Fruit fly (Drosophila melanogaster) whole organism, embryonic: ENCODE measurements around the gene sac.

ENCODE experiments used
- Bgb ChIP-seq: fragments of 200-800 bp; sonication (Bioruptor generic); IDR thresholded peaks from 2 replicates; pipeline ENCODE4 v1.3.6; 2022; ENCODE audit warnings: missing biosample characterization, missing genetic modification characterization; ENCODE audit not compliant: partially characterized antibody
- CG12071 ChIP-seq: fragments of 200-800 bp; sonication (Bioruptor generic); optimal IDR thresholded peaks from 3 replicates; lab custom pipeline; 2018; ENCODE audit warnings: missing biosample characterization, mild to moderate bottlenecking, missing genetic modification characterization
- CG13296 ChIP-seq: fragments of 200-800 bp; sonication (Bioruptor generic); optimal IDR thresholded peaks from 3 replicates; lab custom pipeline; 2018; ENCODE audit warnings: missing biosample characterization, mild to moderate bottlenecking, missing genetic modification characterization
- CG14860 ChIP-seq: fragments of 200-800 bp; sonication (Bioruptor generic); IDR thresholded peaks from 3 replicates; pipeline ENCODE4 v1.3.6; 2022; ENCODE audit warnings: missing biosample characterization, missing genetic modification characterization; ENCODE audit not compliant: partially characterized antibody
- CG15601 ChIP-seq: fragments of 200-800 bp; sonication (Bioruptor generic); optimal IDR thresholded peaks from 3 replicates; lab custom pipeline; 2019; ENCODE audit warnings: missing biosample characterization, mild to moderate bottlenecking, missing genetic modification characterization, moderate library complexity
- CG17186 ChIP-seq: fragments of 200-800 bp; sonication (Bioruptor generic); optimal IDR thresholded peaks from 3 replicates; lab custom pipeline; 2017; ENCODE audit warnings: missing biosample characterization, missing genetic modification reagents, missing genetic modification characterization
- CG2116 ChIP-seq: fragments of 200-800 bp; sonication (Bioruptor generic); optimal IDR thresholded peaks from 3 replicates; lab custom pipeline; 2018; ENCODE audit warnings: missing biosample characterization, mild to moderate bottlenecking, missing genetic modification characterization
- CG2889 ChIP-seq: fragments of 200-800 bp; sonication (Bioruptor generic); IDR thresholded peaks from 3 replicates; pipeline ENCODE4 v1.3.6; 2022; ENCODE audit warnings: missing biosample characterization, missing genetic modification characterization
- CG31388 ChIP-seq: fragments of 200-800 bp; sonication (Bioruptor generic); optimal IDR thresholded peaks from 2 replicates; lab custom pipeline; 2016; ENCODE audit warnings: missing biosample characterization, missing genetic modification characterization
- CG42726 ChIP-seq: fragments of 200-800 bp; sonication (Bioruptor generic); IDR thresholded peaks from 2 replicates; pipeline ENCODE4 v1.3.6; 2022; ENCODE audit warnings: missing biosample characterization, missing genetic modification characterization; ENCODE audit not compliant: partially characterized antibody
- CG4854 ChIP-seq: fragments of 200-800 bp; sonication (Bioruptor generic); optimal IDR thresholded peaks from 2 replicates; lab custom pipeline; 2016; ENCODE audit warnings: missing biosample characterization, missing genetic modification characterization, inconsistent platforms
- CG6689 ChIP-seq: fragments of 200-800 bp; sonication (Bioruptor generic); IDR thresholded peaks from 2 replicates; pipeline ENCODE4 v1.3.6; 2022; ENCODE audit warnings: missing biosample characterization, missing genetic modification characterization
- CG6791 ChIP-seq: fragments of 200-800 bp; sonication (Bioruptor generic); IDR thresholded peaks from 3 replicates; pipeline ENCODE4 v1.3.6; 2022; ENCODE audit warnings: missing biosample characterization, missing genetic modification characterization; ENCODE audit not compliant: partially characterized antibody
- CG6854 ChIP-seq: fragments of 200-800 bp; sonication (Bioruptor generic); optimal IDR thresholded peaks from 3 replicates; lab custom pipeline; 2017; ENCODE audit warnings: missing biosample characterization, mild to moderate bottlenecking, missing genetic modification characterization
- CG7928 ChIP-seq: fragments of 200-800 bp; sonication (Bioruptor generic); optimal IDR thresholded peaks from 2 replicates; lab custom pipeline; 2017; ENCODE audit warnings: missing biosample characterization, mild to moderate bottlenecking, missing genetic modification characterization
- CG8281 ChIP-seq: fragments of 200-800 bp; sonication (Bioruptor generic); optimal IDR thresholded peaks from 2 replicates; lab custom pipeline; 2018; ENCODE audit warnings: missing biosample characterization, mild to moderate bottlenecking, missing genetic modification characterization, moderate library complexity
- CG9215 ChIP-seq: fragments of 200-800 bp; sonication (Bioruptor generic); IDR thresholded peaks from 2 replicates; pipeline ENCODE4 v1.3.6; 2022; ENCODE audit warnings: missing biosample characterization, missing genetic modification characterization
- Dek ChIP-seq: fragments of 200-800 bp; sonication (Bioruptor generic); optimal IDR thresholded peaks from 3 replicates; lab custom pipeline; 2019; ENCODE audit warnings: missing biosample characterization, mild to moderate bottlenecking, missing genetic modification characterization, moderate library complexity
- Ets97D ChIP-seq: fragments of 200-800 bp; sonication (Bioruptor generic); optimal IDR thresholded peaks from 3 replicates; lab custom pipeline; 2016; ENCODE audit warnings: missing biosample characterization, missing genetic modification characterization
- Hsf ChIP-seq: fragments of 200-800 bp; sonication (Bioruptor generic); optimal IDR thresholded peaks from 3 replicates; lab custom pipeline; 2016; ENCODE audit warnings: missing biosample characterization, missing genetic modification characterization
- MESR4 ChIP-seq: fragments of 200-800 bp; sonication (Bioruptor generic); optimal IDR thresholded peaks from 2 replicates; lab custom pipeline; 2018; ENCODE audit warnings: missing biosample characterization, mild to moderate bottlenecking, missing genetic modification characterization, moderate library complexity
- Oaz ChIP-seq: fragments of 200-800 bp; sonication (Bioruptor generic); IDR thresholded peaks from 2 replicates; pipeline ENCODE4 v1.3.6; 2022; ENCODE audit warnings: missing biosample characterization, missing genetic modification characterization
- Opbp ChIP-seq: fragments of 200-800 bp; sonication (Bioruptor generic); IDR thresholded peaks from 3 replicates; pipeline ENCODE4 v1.3.6; 2022; ENCODE audit warnings: missing biosample characterization, missing genetic modification characterization; ENCODE audit not compliant: partially characterized antibody
- Poxn ChIP-seq: fragments of 200-800 bp; sonication (Bioruptor generic); IDR thresholded peaks from 2 replicates; pipeline ENCODE4 v1.3.6; 2022; ENCODE audit warnings: missing biosample characterization, missing genetic modification characterization
- Rfx ChIP-seq: fragments of 200-800 bp; sonication (Bioruptor generic); IDR thresholded peaks from 2 replicates; pipeline ENCODE4 v1.3.6; 2022; ENCODE audit warnings: missing biosample characterization, missing genetic modification characterization
- Six4 ChIP-seq: fragments of 200-800 bp; sonication (Bioruptor generic); optimal IDR thresholded peaks from 2 replicates; lab custom pipeline; 2016; ENCODE audit warnings: missing biosample characterization, missing genetic modification characterization
- Sry-β ChIP-seq: fragments of 200-800 bp; sonication (Bioruptor generic); optimal IDR thresholded peaks from 2 replicates; lab custom pipeline; 2018; ENCODE audit warnings: missing biosample characterization, mild to moderate bottlenecking, missing genetic modification characterization, moderate library complexity
- Xbp1 ChIP-seq: fragments of 200-800 bp; sonication (Bioruptor generic); optimal IDR thresholded peaks from 3 replicates; lab custom pipeline; 2016; ENCODE audit warnings: missing biosample characterization, mild to moderate bottlenecking, missing genetic modification characterization
- bbx ChIP-seq: fragments of 200-800 bp; sonication (Bioruptor generic); IDR thresholded peaks from 2 replicates; pipeline ENCODE4 v1.3.6; 2022; ENCODE audit warnings: missing biosample characterization, missing genetic modification characterization; ENCODE audit not compliant: partially characterized antibody
- ci ChIP-seq: fragments of 200-800 bp; sonication (Bioruptor generic); IDR thresholded peaks from 3 replicates; pipeline ENCODE4 v1.3.6; 2022; ENCODE audit warnings: missing biosample characterization, missing genetic modification characterization
- eve ChIP-seq, 2 experiments: fragments of >200 bp; optimal IDR thresholded peaks; 2 replicates each; lab custom pipeline; 2017; ENCODE audit warnings: missing biosample characterization in 2 of 2, missing genetic modification characterization in 2 of 2
- ftz-f1 ChIP-seq: fragments of 200-800 bp; sonication (Bioruptor generic); optimal IDR thresholded peaks from 2 replicates; lab custom pipeline; 2016; ENCODE audit warnings: missing biosample characterization, missing genetic modification characterization
- her ChIP-seq: fragments of 200-800 bp; sonication (Bioruptor generic); optimal IDR thresholded peaks from 2 replicates; lab custom pipeline; 2016; ENCODE audit warnings: missing biosample characterization, missing genetic modification characterization
- ind ChIP-seq: fragments of 200-800 bp; sonication (Bioruptor generic); optimal IDR thresholded peaks from 3 replicates; lab custom pipeline; 2016; ENCODE audit warnings: missing biosample characterization, missing genetic modification characterization
- kah ChIP-seq: fragments of 200-800 bp; sonication (Bioruptor generic); optimal IDR thresholded peaks from 2 replicates; lab custom pipeline; 2018; ENCODE audit warnings: missing biosample characterization, mild to moderate bottlenecking, missing genetic modification characterization
- klu ChIP-seq: fragments of 200-800 bp; sonication (Bioruptor generic); IDR thresholded peaks from 2 replicates; pipeline ENCODE4 v1.3.6; 2022; ENCODE audit warnings: missing biosample characterization, missing genetic modification characterization
- mam ChIP-seq: fragments of 200-800 bp; sonication (Bioruptor generic); optimal IDR thresholded peaks from 3 replicates; lab custom pipeline; 2016; ENCODE audit warnings: missing biosample characterization, missing genetic modification characterization
- nerfin-1 ChIP-seq: fragments of 200-800 bp; sonication (Bioruptor generic); optimal IDR thresholded peaks from 3 replicates; lab custom pipeline; 2019; ENCODE audit warnings: missing biosample characterization, mild to moderate bottlenecking, missing genetic modification characterization, moderate library complexity
- nmo ChIP-seq: fragments of 200-800 bp; sonication (Bioruptor generic); optimal IDR thresholded peaks from 2 replicates; lab custom pipeline; 2018; ENCODE audit warnings: missing biosample characterization, mild to moderate bottlenecking, missing genetic modification characterization, moderate library complexity
- p53 ChIP-seq: fragments of 200-800 bp; sonication (Bioruptor generic); optimal IDR thresholded peaks from 2 replicates; lab custom pipeline; 2016; ENCODE audit warnings: missing biosample characterization, missing genetic modification characterization
- pum ChIP-seq: fragments of 200-800 bp; sonication (Bioruptor generic); optimal IDR thresholded peaks from 2 replicates; lab custom pipeline; 2016; ENCODE audit warnings: missing biosample characterization, missing genetic modification characterization
- ro ChIP-seq: fragments of 200-800 bp; sonication (Bioruptor generic); IDR thresholded peaks from 2 replicates; pipeline ENCODE4 v1.3.6; 2022; ENCODE audit warnings: missing biosample characterization, missing genetic modification characterization
- run ChIP-seq: fragments of 200-800 bp; sonication (Bioruptor generic); optimal IDR thresholded peaks from 3 replicates; lab custom pipeline; 2018; ENCODE audit warnings: missing biosample characterization, mild to moderate bottlenecking, missing genetic modification characterization
- salm ChIP-seq: fragments of 200-800 bp; sonication (Bioruptor generic); optimal IDR thresholded peaks from 2 replicates; lab custom pipeline; 2018; ENCODE audit warnings: missing biosample characterization, mild to moderate bottlenecking, missing genetic modification characterization
- slou ChIP-seq: fragments of 200-800 bp; sonication (Bioruptor generic); optimal IDR thresholded peaks from 3 replicates; lab custom pipeline; 2016; ENCODE audit warnings: missing biosample characterization, missing genetic modification characterization
- stwl ChIP-seq: fragments of 200-800 bp; sonication (Bioruptor generic); optimal IDR thresholded peaks from 3 replicates; lab custom pipeline; 2018; ENCODE audit warnings: missing biosample characterization, mild to moderate bottlenecking, missing genetic modification characterization, moderate library complexity
- tin ChIP-seq: fragments of 200-800 bp; sonication (Bioruptor generic); optimal IDR thresholded peaks from 3 replicates; lab custom pipeline; 2016; ENCODE audit warnings: missing biosample characterization, missing genetic modification characterization
- tio ChIP-seq: fragments of 200-800 bp; sonication (Bioruptor generic); optimal IDR thresholded peaks from 2 replicates; lab custom pipeline; 2017; ENCODE audit warnings: missing biosample characterization, missing genetic modification characterization, inconsistent platforms
- usp ChIP-seq: fragments of >200 bp; optimal IDR thresholded peaks from 2 replicates; lab custom pipeline; 2017; ENCODE audit warnings: missing biosample characterization, missing genetic modification characterization
- wor ChIP-seq: fragments of 200-800 bp; sonication (Bioruptor generic); IDR thresholded peaks from 2 replicates; pipeline ENCODE4 v1.3.6; 2022; ENCODE audit warnings: missing biosample characterization, missing genetic modification characterization

The sac gene

DNA sequence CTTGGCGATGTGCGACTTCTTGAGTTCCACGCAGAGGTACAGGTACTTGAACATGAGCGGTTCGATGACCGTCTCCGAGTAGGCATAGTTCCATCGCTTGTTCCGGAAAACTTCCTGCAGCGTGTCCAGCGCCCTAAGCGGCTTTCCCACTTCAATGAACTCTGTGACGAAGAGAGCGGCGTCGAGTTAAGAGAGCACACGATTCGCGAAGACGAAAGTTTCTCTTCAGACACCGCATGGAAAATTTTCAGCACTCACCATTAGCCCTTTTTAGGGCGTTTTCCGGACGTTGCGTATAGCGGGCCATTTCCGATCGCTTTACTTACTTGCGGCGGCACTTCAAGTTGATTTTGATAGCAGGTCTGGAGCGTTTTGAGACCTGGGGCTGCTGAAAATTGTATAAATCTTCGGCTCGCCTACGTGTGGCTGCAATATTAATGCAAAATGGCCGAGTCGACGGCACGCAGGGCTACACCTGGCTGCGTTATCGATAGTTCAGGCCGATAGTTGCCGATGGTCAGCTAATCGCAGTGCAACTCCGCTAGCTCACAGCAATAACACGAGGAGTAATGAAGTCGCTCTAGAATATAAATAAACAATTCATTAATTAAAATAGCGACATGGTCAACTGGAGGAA, 47.1 kb upstream of the sac start, which contains the start of the genes eIF3a and CG1074 (continued):
- TF ChIP-seq tio (GFP tag; lab: Kevin White, UChicago): no peak
- peak; percentile 100 for TF ChIP-seq CG2116 (GFP tag; lab: Kevin White, UChicago)
- peak; percentile 16 for TF ChIP-seq ind (GFP tag; lab: Kevin White, UChicago)
- no peak for TF ChIP-seq Poxn (GFP tag; lab: Robert Waterston, UW)
- peak; percentile 99 for TF ChIP-seq bbx (GFP tag; lab: Robert Waterston, UW)
- TF ChIP-seq CG13296 (GFP tag; lab: Kevin White, UChicago): peak; percentile 82
- no peak for TF ChIP-seq CG8281 (tag; lab: Kevin White, UChicago)
- peak; percentile 98 for TF ChIP-seq CG6791
- TF ChIP-seq Opbp: peak; percentile 99
- TF ChIP-seq CG6854: peak; percentile 11
- TF ChIP-seq Dek (tag; lab: Kevin White, UChicago): no peak
- TF ChIP-seq tin (GFP tag; lab: Kevin White, UChicago): peak; percentile 64
- TF ChIP-seq Ets97D (GFP tag; lab: Kevin White, UChicago): peak; percentile 97
- TF ChIP-seq slou (GFP tag; lab: Kevin White, UChicago): peak; percentile 6
- no peak for TF ChIP-seq CG9215 (GFP tag; lab: Robert Waterston, UW)
- peak; percentile 37; the same call in 1 of the 2 replicates for TF ChIP-seq Oaz
- peak; percentile 90 for TF ChIP-seq CG17186 (GFP tag; lab: Kevin White, UChicago)
- no peak for TF ChIP-seq CG12071
- TF ChIP-seq CG42726 (GFP tag; lab: Robert Waterston, UW): peak; percentile 98
- TF ChIP-seq kah: peak; percentile 51
- TF ChIP-seq wor: no peak
- TF ChIP-seq mam (GFP tag; lab: Kevin White, UChicago): peak; percentile 61
- TF ChIP-seq run (tag; lab: Kevin White, UChicago): peak; percentile 12
- TF ChIP-seq salm (tag; lab: Kevin White, UChicago): peak; percentile 8
- TF ChIP-seq CG14860 (GFP tag; lab: Robert Waterston, UW): peak; percentile 97
- peak; percentile 75 for TF ChIP-seq nerfin-1 (tag; lab: Kevin White, UChicago)
- no peak for TF ChIP-seq usp (GFP tag; lab: Kevin White, UChicago)
- TF ChIP-seq Hsf (GFP tag; lab: Kevin White, UChicago): peak; percentile 65
- TF ChIP-seq CG31388: no peak
- peak; percentile 87 for TF ChIP-seq stwl (tag; lab: Kevin White, UChicago)
- TF ChIP-seq CG4854 (GFP tag; lab: Kevin White, UChicago): peak; percentile 55
- no peak for TF ChIP-seq CG2889 (GFP tag; lab: Robert Waterston, UW)
- peak; percentile 98 for TF ChIP-seq MESR4 (GFP tag; lab: Kevin White, UChicago)
- peak; percentile 99 for TF ChIP-seq Bgb
- peak; percentile 88 for TF ChIP-seq ci (GFP tag; lab: Robert Waterston, UW)
- peak; percentile 84 for TF ChIP-seq CG7928 (GFP tag; lab: Kevin White, UChicago)
- peak; percentile 55 for TF ChIP-seq CG15601
- peak; percentile 77 for TF ChIP-seq nmo
- TF ChIP-seq CG6689 (GFP tag; lab: Robert Waterston, UW): 0 out of 2 replicates have a peak, but pooled peaks have one; percentile 13
- no peak for TF ChIP-seq eve (GFP tag; optimal IDR thresholded peaks at IDR 0.05; lab: Kevin White, UChicago)
- no peak for TF ChIP-seq ro (GFP tag; lab: Robert Waterston, UW)
- TF ChIP-seq her (GFP tag; lab: Kevin White, UChicago): peak; percentile 66
- no peak for TF ChIP-seq Six4 (GFP tag; lab: Kevin White, UChicago)
- peak; percentile 65 for TF ChIP-seq ftz-f1
- TF ChIP-seq Xbp1 (GFP tag; lab: Kevin White, UChicago): peak; percentile 65
- TF ChIP-seq pum (GFP tag; lab: Kevin White, UChicago): peak; percentile 56
- peak; percentile 38 for TF ChIP-seq Sry-β (GFP tag; lab: Kevin White, UChicago)
- peak; percentile 86 for TF ChIP-seq Rfx
- TF ChIP-seq klu (GFP tag; lab: Robert Waterston, UW): no peak
- TF ChIP-seq p53 (GFP tag; lab: Kevin White, UChicago): peak; percentile 80
